Comparison of ENCODE assay signal across 3 worm cellular contexts in genomic region chrIV:237350-237749, ce11.
TF ChIP-seq lines count a peak whose summit lies in the region.

Gene ints-13, minus strand, starts transcription at chrIV:237450.

TF ChIP-seq in whole organism, L4 larva, 104 proteins besides CTCF, POLR2A, EP300 and RAD21:
- peak; percentile 11; the same call in 1 of the 2 replicates for TF ChIP-seq lin-38 (GFP tag; IDR thresholded peaks at IDR 0.05; lab: Robert Waterston, UW)
- no peak for TF ChIP-seq nhr-76 (tag; optimal IDR thresholded peaks at IDR 0.05; lab: Kevin White, UChicago)

TF ChIP-seq in whole organism, early embryonic, 17 proteins besides CTCF, POLR2A, EP300 and RAD21:
- TF ChIP-seq ama-1 (optimal IDR thresholded peaks at IDR 0.05; lab: Kevin White, UChicago): peak; percentile 20
- TF ChIP-seq flt-1 (GFP tag; IDR thresholded peaks at IDR 0.05; lab: Robert Waterston, UW): no peak
TF ChIP-seq in whole organism, early embryonic: peak in this region for 1.

TF ChIP-seq in whole organism, young adult, 124 proteins besides CTCF, POLR2A, EP300 and RAD21:
- TF ChIP-seq nhr-90 (tag; optimal IDR thresholded peaks at IDR 0.05; lab: Kevin White, UChicago) (no peak), lsl-1 (GFP tag; optimal IDR thresholded peaks at IDR 0.05; lab: Kevin White, UChicago) (peak; percentile 48)
TF ChIP-seq in whole organism, young adult: peak in this region for 1.
